Fruit fly (Drosophila melanogaster) whole organism, embryonic: ENCODE measurements around the gene CG14431.

Source experiments
- Abd-B ChIP-seq: fragments of 200-800 bp; sonication (Bioruptor generic); optimal IDR thresholded peaks from 2 replicates; lab custom pipeline; 2018; ENCODE audit warnings: missing biosample characterization, mild to moderate bottlenecking, missing genetic modification characterization, moderate library complexity
- Antp ChIP-seq: fragments of 200-800 bp; sonication (Bioruptor generic); optimal IDR thresholded peaks from 3 replicates; lab custom pipeline; 2016; ENCODE audit warnings: missing biosample characterization, missing genetic modification characterization
- Bgb ChIP-seq: fragments of 200-800 bp; sonication (Bioruptor generic); IDR thresholded peaks from 2 replicates; pipeline ENCODE4 v1.3.6; 2022; ENCODE audit warnings: missing biosample characterization, missing genetic modification characterization; ENCODE audit not compliant: partially characterized antibody
- CG11456 ChIP-seq: fragments of 200-800 bp; sonication (Bioruptor generic); IDR thresholded peaks from 3 replicates; pipeline ENCODE4 v1.3.6; 2022; ENCODE audit warnings: missing biosample characterization, missing genetic modification characterization
- CG11504 ChIP-seq: fragments of 200-800 bp; sonication (Bioruptor generic); optimal IDR thresholded peaks from 3 replicates; lab custom pipeline; 2019; ENCODE audit warnings: missing biosample characterization, mild to moderate bottlenecking, missing genetic modification characterization, moderate library complexity
- CG12155 ChIP-seq: fragments of 200-800 bp; sonication (Bioruptor generic); optimal IDR thresholded peaks from 3 replicates; lab custom pipeline; 2016; ENCODE audit warnings: missing biosample characterization, missing genetic modification characterization
- CG12299 ChIP-seq: fragments of 200-800 bp; sonication (Bioruptor generic); optimal IDR thresholded peaks from 2 replicates; lab custom pipeline; 2018; ENCODE audit warnings: missing biosample characterization, mild to moderate bottlenecking, missing genetic modification characterization
- CG12391 ChIP-seq: fragments of 200-800 bp; sonication (Bioruptor generic); optimal IDR thresholded peaks from 3 replicates; lab custom pipeline; 2018; ENCODE audit warnings: missing biosample characterization, mild to moderate bottlenecking, missing genetic modification characterization, moderate library complexity
- CG12942 ChIP-seq: fragments of 200-800 bp; sonication (Bioruptor generic); optimal IDR thresholded peaks from 3 replicates; lab custom pipeline; 2016; ENCODE audit warnings: missing biosample characterization, missing genetic modification characterization
- CG13624 ChIP-seq: fragments of 200-800 bp; sonication (Bioruptor generic); optimal IDR thresholded peaks from 2 replicates; lab custom pipeline; 2016; ENCODE audit warnings: missing biosample characterization, missing genetic modification characterization
- CG14050 ChIP-seq: fragments of 200-800 bp; sonication (Bioruptor generic); IDR thresholded peaks from 3 replicates; pipeline ENCODE4 v1.3.6; 2022; ENCODE audit warnings: missing biosample characterization, missing genetic modification characterization
- CG15269 ChIP-seq: fragments of 200-800 bp; sonication (Bioruptor generic); optimal IDR thresholded peaks from 2 replicates; lab custom pipeline; 2018; ENCODE audit warnings: missing biosample characterization, mild to moderate bottlenecking, missing genetic modification characterization, moderate library complexity
- CG16779 ChIP-seq: fragments of 200-800 bp; sonication (Bioruptor generic); IDR thresholded peaks from 2 replicates; pipeline ENCODE4 v1.3.6; 2022; ENCODE audit warnings: missing biosample characterization, missing genetic modification characterization
- CG17829 ChIP-seq: fragments of 200-800 bp; optimal IDR thresholded peaks from 2 replicates; lab custom pipeline; 2019; ENCODE audit warnings: missing biosample characterization, mild to moderate bottlenecking, missing genetic modification characterization, moderate library complexity
- CG2120 ChIP-seq: fragments of 200-800 bp; sonication (Bioruptor generic); optimal IDR thresholded peaks from 3 replicates; lab custom pipeline; 2016; ENCODE audit warnings: missing biosample characterization, missing genetic modification characterization
- CG3163 ChIP-seq: fragments of 200-800 bp; sonication (Bioruptor generic); optimal IDR thresholded peaks from 3 replicates; lab custom pipeline; 2016; ENCODE audit warnings: missing biosample characterization, missing genetic modification characterization
- CG32772 ChIP-seq: fragments of 200-800 bp; sonication (Bioruptor generic); IDR thresholded peaks from 2 replicates; pipeline ENCODE4 v1.3.6; 2022; ENCODE audit warnings: missing biosample characterization, missing genetic modification characterization
- CG34422 ChIP-seq: fragments of 200-800 bp; sonication (Bioruptor generic); IDR thresholded peaks from 3 replicates; pipeline ENCODE4 v1.3.6; 2022; ENCODE audit warnings: missing biosample characterization, missing genetic modification characterization
- CG4328 ChIP-seq: fragments of 200-800 bp; sonication (Bioruptor generic); optimal IDR thresholded peaks from 3 replicates; lab custom pipeline; 2017; ENCODE audit warnings: missing biosample characterization, missing genetic modification reagents, missing genetic modification characterization
- CG4854 ChIP-seq: fragments of 200-800 bp; sonication (Bioruptor generic); optimal IDR thresholded peaks from 2 replicates; lab custom pipeline; 2016; ENCODE audit warnings: missing biosample characterization, missing genetic modification characterization, inconsistent platforms
- CG7372 ChIP-seq: fragments of 200-800 bp; sonication (Bioruptor generic); IDR thresholded peaks from 2 replicates; pipeline ENCODE4 v1.3.6; 2022; ENCODE audit warnings: missing biosample characterization, missing genetic modification characterization
- CG8388 ChIP-seq: fragments of 200-800 bp; sonication (Bioruptor generic); optimal IDR thresholded peaks from 2 replicates; lab custom pipeline; 2019; ENCODE audit warnings: missing biosample characterization, mild to moderate bottlenecking, missing genetic modification characterization, moderate library complexity
- CG9817 ChIP-seq: fragments of 200-800 bp; sonication (Bioruptor generic); optimal IDR thresholded peaks from 2 replicates; lab custom pipeline; 2018; ENCODE audit warnings: missing biosample characterization, mild to moderate bottlenecking, missing genetic modification characterization, moderate library complexity
- Dip3 ChIP-seq: fragments of 200-800 bp; sonication (Bioruptor generic); optimal IDR thresholded peaks from 3 replicates; lab custom pipeline; 2016; ENCODE audit warnings: missing biosample characterization, missing genetic modification characterization
- Doc2 ChIP-seq: fragments of 200-800 bp; sonication (Bioruptor generic); IDR thresholded peaks from 2 replicates; pipeline ENCODE4 v1.3.6; 2022; ENCODE audit warnings: missing biosample characterization, missing genetic modification characterization
- Fer1 ChIP-seq: fragments of 200-800 bp; sonication (Bioruptor generic); optimal IDR thresholded peaks from 2 replicates; lab custom pipeline; 2017; ENCODE audit warnings: missing biosample characterization, mild to moderate bottlenecking, missing genetic modification characterization
- Fer3 ChIP-seq: fragments of 200-800 bp; sonication (Bioruptor generic); optimal IDR thresholded peaks from 2 replicates; lab custom pipeline; 2018; ENCODE audit warnings: missing biosample characterization, mild to moderate bottlenecking, missing genetic modification characterization, moderate library complexity
- GATAe ChIP-seq: fragments of 200-800 bp; sonication (Bioruptor generic); conservative IDR thresholded peaks from 2 replicates; pipeline ENCODE4 v1.3.6; 2022; ENCODE audit warnings: missing biosample characterization, missing genetic modification characterization
- Lhr ChIP-seq: fragments of 200-800 bp; sonication (Bioruptor generic); optimal IDR thresholded peaks from 3 replicates; lab custom pipeline; 2017; ENCODE audit warnings: mild to moderate bottlenecking, missing biosample characterization, missing genetic modification reagents, missing genetic modification characterization
- Ptx1 ChIP-seq: fragments of 200-800 bp; sonication (Bioruptor generic); IDR thresholded peaks from 2 replicates; pipeline ENCODE4 v1.3.6; 2022; ENCODE audit warnings: missing biosample characterization, missing genetic modification characterization
- Xrp1 ChIP-seq: fragments of 200-800 bp; sonication (Bioruptor generic); IDR thresholded peaks from 2 replicates; pipeline ENCODE4 v1.3.6; 2022; ENCODE audit warnings: missing biosample characterization, missing genetic modification characterization
- abd-A ChIP-seq: fragments of 200-800 bp; sonication (Bioruptor generic); optimal IDR thresholded peaks from 3 replicates; lab custom pipeline; 2019; ENCODE audit warnings: missing biosample characterization, mild to moderate bottlenecking, missing genetic modification characterization, moderate library complexity
- bsh ChIP-seq, 2 experiments: fragments of 200-800 bp; sonication (Bioruptor generic); optimal IDR thresholded peaks; 2 replicates each; lab custom pipeline; 2017 to 2018; ENCODE audit warnings: mild to moderate bottlenecking in 2 of 2, missing biosample characterization in 2 of 2, missing genetic modification characterization in 2 of 2, moderate library complexity in 1 of 2
- disco-r ChIP-seq: fragments of 200-800 bp; sonication (Bioruptor generic); optimal IDR thresholded peaks from 2 replicates; lab custom pipeline; 2016; ENCODE audit warnings: missing biosample characterization, missing genetic modification characterization
- dm ChIP-seq: fragments of 200-800 bp; sonication (Bioruptor generic); optimal IDR thresholded peaks from 3 replicates; lab custom pipeline; 2016; ENCODE audit warnings: missing biosample characterization, missing genetic modification characterization
- dpn ChIP-seq, 2 experiments: fragments of 200-800 bp; sonication (Bioruptor generic); optimal IDR thresholded peaks; 3 replicates each; lab custom pipeline; 2016; ENCODE audit warnings: missing biosample characterization in 2 of 2, missing genetic modification characterization in 2 of 2
- esg ChIP-seq: fragments of 200-800 bp; sonication (Bioruptor generic); conservative IDR thresholded peaks from 2 replicates; pipeline ENCODE4 v1.3.6; 2022; ENCODE audit warnings: missing biosample characterization, missing genetic modification characterization
- gcm2 ChIP-seq: fragments of 200-800 bp; sonication (Bioruptor generic); optimal IDR thresholded peaks from 2 replicates; lab custom pipeline; 2016; ENCODE audit warnings: missing biosample characterization, missing genetic modification characterization
- hbn ChIP-seq: fragments of 200-800 bp; sonication (Bioruptor generic); IDR thresholded peaks from 2 replicates; pipeline ENCODE4 v1.3.6; 2022; ENCODE audit warnings: missing biosample characterization, missing genetic modification characterization; ENCODE audit not compliant: partially characterized antibody
- nau ChIP-seq: fragments of 200-800 bp; sonication (Bioruptor generic); optimal IDR thresholded peaks from 3 replicates; lab custom pipeline; 2017; ENCODE audit warnings: missing biosample characterization, mild to moderate bottlenecking, missing genetic modification characterization, missing genetic modification reagents
- nmo ChIP-seq: fragments of 200-800 bp; sonication (Bioruptor generic); optimal IDR thresholded peaks from 2 replicates; lab custom pipeline; 2018; ENCODE audit warnings: missing biosample characterization, mild to moderate bottlenecking, missing genetic modification characterization, moderate library complexity
- onecut ChIP-seq: fragments of 200-800 bp; sonication (Bioruptor generic); IDR thresholded peaks from 2 replicates; pipeline ENCODE4 v1.3.6; 2022; ENCODE audit warnings: missing biosample characterization, missing genetic modification characterization
- pros ChIP-seq: fragments of 200-800 bp; sonication (Bioruptor generic); optimal IDR thresholded peaks from 3 replicates; lab custom pipeline; 2019; ENCODE audit warnings: missing biosample characterization, mild to moderate bottlenecking, missing genetic modification characterization, moderate library complexity
- row ChIP-seq: fragments of 200-800 bp; sonication (Bioruptor generic); IDR thresholded peaks from 3 replicates; pipeline ENCODE4 v1.3.6; 2022; ENCODE audit warnings: missing biosample characterization, missing genetic modification characterization
- sens ChIP-seq: fragments of 200-800 bp; sonication (Bioruptor generic); peaks from one replicate; lab custom pipeline; 2016; ENCODE audit warnings: missing biosample characterization, missing genetic modification characterization
- slbo ChIP-seq: fragments of 200-800 bp; sonication (Bioruptor generic); IDR thresholded peaks from 2 replicates; pipeline ENCODE4 v1.3.6; 2022; ENCODE audit warnings: missing biosample characterization, missing genetic modification characterization
- sna ChIP-seq: fragments of 200-800 bp; sonication (Bioruptor generic); IDR thresholded peaks from 2 replicates; pipeline ENCODE4 v1.3.6; 2022; ENCODE audit warnings: missing biosample characterization, missing genetic modification characterization; ENCODE audit not compliant: partially characterized antibody
- unc-4 ChIP-seq: fragments of 200-800 bp; sonication (Bioruptor generic); IDR thresholded peaks from 2 replicates; pipeline ENCODE4 v1.3.6; 2022; ENCODE audit warnings: missing biosample characterization, missing genetic modification characterization; ENCODE audit not compliant: partially characterized antibody
- unpg ChIP-seq: fragments of 200-800 bp; sonication (Bioruptor generic); optimal IDR thresholded peaks from 3 replicates; lab custom pipeline; 2018; ENCODE audit warnings: missing biosample characterization, mild to moderate bottlenecking, missing genetic modification characterization, moderate library complexity
- wek ChIP-seq: fragments of 200-800 bp; sonication (Bioruptor generic); optimal IDR thresholded peaks from 3 replicates; lab custom pipeline; 2018; ENCODE audit warnings: missing biosample characterization, mild to moderate bottlenecking, missing genetic modification characterization, moderate library complexity

The CG14431 gene

DNA sequence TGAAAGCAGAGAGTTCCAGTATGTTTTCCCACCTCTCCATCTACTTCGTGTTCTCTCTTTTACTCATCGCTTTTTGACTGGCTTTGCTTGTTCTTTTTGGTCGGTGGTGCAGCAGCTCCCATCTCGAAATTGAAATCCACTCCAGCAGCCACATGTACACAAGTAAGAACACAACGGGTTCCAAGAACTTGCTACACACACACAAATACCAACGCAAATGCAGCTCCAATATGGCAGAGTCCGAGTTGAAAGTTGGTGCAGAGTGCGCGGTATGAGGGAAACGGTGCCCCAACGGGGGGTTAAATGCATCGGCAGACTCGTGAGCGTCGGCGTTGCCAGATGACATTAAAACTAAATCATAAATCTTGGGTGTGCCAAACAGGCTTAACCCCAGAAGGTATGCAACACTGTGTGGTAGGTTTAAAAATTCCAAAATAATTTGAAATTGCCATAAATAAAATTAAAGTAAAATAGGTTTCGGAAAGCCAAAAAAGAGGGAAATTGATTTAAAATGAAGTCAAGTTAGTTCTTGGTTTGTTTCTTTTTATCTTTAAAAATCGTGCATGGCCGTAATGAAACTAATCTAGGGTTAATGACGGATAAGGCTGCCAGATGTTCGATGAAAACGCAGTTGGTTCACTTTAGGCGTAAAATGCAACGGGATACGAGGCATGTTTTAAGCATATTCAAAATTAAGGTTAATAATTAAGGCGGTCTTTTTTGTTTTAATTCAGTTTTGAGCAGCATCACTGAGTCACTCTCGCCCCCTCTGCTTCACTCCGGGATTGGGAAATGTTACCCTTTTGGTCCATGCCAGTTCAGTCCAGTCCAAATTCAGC is 89.8 kb downstream of the CG14431 start (continued):
- TF ChIP-seq CG8388 (GFP tag; lab: Kevin White, UChicago) (peak; percentile 14), hbn (GFP tag; lab: Robert Waterston, UW) (no peak), Dip3 (GFP tag; lab: Kevin White, UChicago) (no peak), CG2120 (GFP tag; lab: Kevin White, UChicago) (no peak), CG12299 (tag; lab: Kevin White, UChicago) (no peak), bsh (GFP tag; optimal IDR thresholded peaks at IDR 0.05; lab: Kevin White, UChicago) (peak; percentile 41 to 55), CG17829 (tag; lab: Kevin White, UChicago) (peak; percentile 35), pros (GFP tag; lab: Kevin White, UChicago) (no peak), sens (GFP tag; lab: Kevin White, UChicago) (peak; percentile 71), CG4854 (GFP tag; lab: Kevin White, UChicago) (no peak), Bgb (GFP tag; lab: Robert Waterston, UW) (no peak), wek (no peak), CG11504 (peak; percentile 33), nmo (peak; percentile 46), CG4328 (GFP tag; lab: Kevin White, UChicago) (no peak), unc-4 (GFP tag; lab: Robert Waterston, UW) (no peak), Doc2 (GFP tag; lab: Robert Waterston, UW) (no peak), GATAe (GFP tag; lab: Robert Waterston, UW) (no peak), Antp (GFP tag; lab: Kevin White, UChicago) (no peak), Fer3 (peak; percentile 21), sna (no peak), CG9817 (tag; lab: Kevin White, UChicago) (no peak), Fer1 (GFP tag; lab: Kevin White, UChicago) (no peak), esg (no peak), row (GFP tag; lab: Robert Waterston, UW) (peak; percentile 40; the same call in 2 of the 3 replicates), disco-r (GFP tag; lab: Kevin White, UChicago) (no peak), CG12391 (tag; lab: Kevin White, UChicago) (peak; percentile 54), unpg (GFP tag; lab: Kevin White, UChicago) (peak; percentile 4), dpn (GFP tag; optimal IDR thresholded peaks at IDR 0.05; lab: Kevin White, UChicago) (peak in 1 of 2 experiments; percentile 16), Lhr (GFP tag; lab: Kevin White, UChicago) (peak; percentile 19), CG13624 (no peak), Ptx1 (GFP tag; lab: Robert Waterston, UW) (no peak), slbo (GFP tag; lab: Robert Waterston, UW) (no peak), CG15269 (tag; lab: Kevin White, UChicago) (no peak), gcm2 (GFP tag; lab: Kevin White, UChicago) (no peak)

- TF ChIP-seq CG32772 (no peak), sna (0 out of 2 replicates have a peak, but pooled peaks have one; percentile 58), CG16779 (GFP tag; lab: Robert Waterston, UW) (no peak), CG12155 (GFP tag; lab: Kevin White, UChicago) (no peak), CG12942 (no peak), nau (GFP tag; lab: Kevin White, UChicago) (no peak), CG7372 (no peak), dm (GFP tag; lab: Kevin White, UChicago) (no peak), Abd-B (GFP tag; lab: Kevin White, UChicago) (no peak), Xrp1 (GFP tag; lab: Robert Waterston, UW) (peak; percentile 34; the same call in 1 of the 2 replicates), CG11456 (GFP tag; lab: Robert Waterston, UW) (no peak), onecut (GFP tag; lab: Robert Waterston, UW) (peak; percentile 32), Doc2 (GFP tag; lab: Robert Waterston, UW) (no peak), CG34422 (GFP tag; lab: Robert Waterston, UW) (peak; percentile 71; the same call in 2 of the 3 replicates), CG3163 (GFP tag; lab: Kevin White, UChicago) (peak; percentile 70), CG14050 (no peak; the same call in 2 of the 3 replicates), abd-A (tag; lab: Kevin White, UChicago) (peak; percentile 18)
These were observed 90.4 kb downstream of the CG14431 start, which contains the start of gene Inx2 for dm6 chrX:6998492-6998852. Gene Inx2 (plus strand): TSS chrX:6998672.
